Fruit fly (Drosophila melanogaster) S2 (cell line): ENCODE results near the gene Rcc1.

Experiments
- CG8478 ChIP-seq: fragments of >200 bp; optimal IDR thresholded peaks from 2 replicates; lab custom pipeline; 2018
- CTCF ChIP-seq, 2 experiments: fragments of >200 bp; optimal IDR thresholded peaks; 2 replicates each; lab custom pipeline; 2018

Gene Rcc1

dm6 chr3L:5932363-5932914 is at the start of gene Rcc1:
Gene Rcc1, minus strand, starts transcription at chr3L:5932773.
- TF ChIP-seq CG8478 (lab: Kevin White, UChicago) (no peak), CTCF (optimal IDR thresholded peaks at IDR 0.05; lab: Kevin White, UChicago) (peak; percentile 38 to 39)

dm6 chr3L:5980552-5981351 is 48.2 kb upstream of the Rcc1 start:
- no peak for TF ChIP-seq CG8478 (lab: Kevin White, UChicago)
- no peak for TF ChIP-seq CTCF (optimal IDR thresholded peaks at IDR 0.05; lab: Kevin White, UChicago)

- no peak for TF ChIP-seq CTCF (optimal IDR thresholded peaks at IDR 0.05; lab: Kevin White, UChicago)
These were observed 47.5 kb upstream of the Rcc1 start for dm6 chr3L:5980120-5980519.

- TF ChIP-seq CG8478 (lab: Kevin White, UChicago) (no peak), CTCF (optimal IDR thresholded peaks at IDR 0.05; lab: Kevin White, UChicago) (no peak)
These were observed 46.9 kb upstream of the Rcc1 start for dm6 chr3L:5979460-5979859.

dm6 chr3L:5976121-5976906 is 43.7 kb upstream of the Rcc1 start:
- TF ChIP-seq CG8478 (lab: Kevin White, UChicago) (no peak), CTCF (optimal IDR thresholded peaks at IDR 0.05; lab: Kevin White, UChicago) (no peak)

dm6 chr3L:5975785-5976120 is 43.2 kb upstream of the Rcc1 start, which contains the start of gene CG10479:
Gene CG10479, minus strand, starts transcription at chr3L:5976007.
- TF ChIP-seq CG8478 (lab: Kevin White, UChicago) (no peak), CTCF (optimal IDR thresholded peaks at IDR 0.05; lab: Kevin White, UChicago) (no peak)

dm6 chr3L:5974575-5975421 is 42.2 kb upstream of the Rcc1 start:
- no peak for TF ChIP-seq CG8478 (lab: Kevin White, UChicago)
- TF ChIP-seq CTCF (optimal IDR thresholded peaks at IDR 0.05; lab: Kevin White, UChicago): no peak

dm6 chr3L:5971440-5971839 is 38.9 kb upstream of the Rcc1 start:
- TF ChIP-seq CG8478 (lab: Kevin White, UChicago): no peak
- TF ChIP-seq CTCF (optimal IDR thresholded peaks at IDR 0.05; lab: Kevin White, UChicago): no peak

dm6 chr3L:5970169-5970568 is 37.6 kb upstream of the Rcc1 start:
- no peak for TF ChIP-seq CG8478 (lab: Kevin White, UChicago)
- no peak for TF ChIP-seq CTCF (optimal IDR thresholded peaks at IDR 0.05; lab: Kevin White, UChicago)

dm6 chr3L:5969122-5969521 is 36.5 kb upstream of the Rcc1 start:
- TF ChIP-seq CTCF (optimal IDR thresholded peaks at IDR 0.05; lab: Kevin White, UChicago) (no peak), CG8478 (lab: Kevin White, UChicago) (no peak)

dm6 chr3L:5968695-5969094 is 36.1 kb upstream of the Rcc1 start:
- TF ChIP-seq CTCF (optimal IDR thresholded peaks at IDR 0.05; lab: Kevin White, UChicago): no peak
- no peak for TF ChIP-seq CG8478 (lab: Kevin White, UChicago)

dm6 chr3L:5966850-5967418 is 34.4 kb upstream of the Rcc1 start:
- TF ChIP-seq CG8478 (lab: Kevin White, UChicago): no peak
- TF ChIP-seq CTCF (optimal IDR thresholded peaks at IDR 0.05; lab: Kevin White, UChicago): peak; percentile 66 to 68

- TF ChIP-seq CG8478 (lab: Kevin White, UChicago) (no peak), CTCF (optimal IDR thresholded peaks at IDR 0.05; lab: Kevin White, UChicago) (no peak)
These were observed 31.8 kb upstream of the Rcc1 start for dm6 chr3L:5964399-5964798.

- no peak for TF ChIP-seq CG8478 (lab: Kevin White, UChicago)
- no peak for TF ChIP-seq CTCF (optimal IDR thresholded peaks at IDR 0.05; lab: Kevin White, UChicago)
These were observed 25.5 kb upstream of the Rcc1 start for dm6 chr3L:5958117-5958516.
